Fruit fly (Drosophila melanogaster) whole organism, wandering third instar larva: Measurements from ENCODE around the gene snRNP-U1-70K.

Experiments used
- Abd-B ChIP-seq: fragments of >200 bp; optimal IDR thresholded peaks from 2 replicates; lab custom pipeline; 2017; ENCODE audit warnings: missing biosample characterization, missing genetic modification characterization
- CG9705 ChIP-seq: fragments of 200-800 bp; sonication (Bioruptor generic); optimal IDR thresholded peaks from 2 replicates; lab custom pipeline; 2018; ENCODE audit warnings: missing biosample characterization, mild to moderate bottlenecking, missing genetic modification characterization
- CrebA ChIP-seq: fragments of 200-800 bp; sonication (Bioruptor generic); optimal IDR thresholded peaks from 2 replicates; lab custom pipeline; 2016; ENCODE audit warnings: missing biosample characterization, mild to moderate bottlenecking, missing genetic modification characterization, borderline replicate concordance
- Dfd ChIP-seq: fragments of >200 bp; optimal IDR thresholded peaks from 2 replicates; lab custom pipeline; 2017; ENCODE audit warnings: missing biosample characterization, missing genetic modification characterization
- Dif ChIP-seq: fragments of 200-275, 200-300 bp; sonication (Bioruptor generic); optimal IDR thresholded peaks from 2 replicates; lab custom pipeline; 2018; ENCODE audit warnings: missing biosample characterization, missing genetic modification characterization; ENCODE audit not compliant: partially characterized antibody
- GATAd ChIP-seq: sonication (Bioruptor generic); optimal IDR thresholded peaks from 2 replicates; lab custom pipeline; 2016; ENCODE audit warnings: missing biosample characterization, missing genetic modification characterization
- Hnf4 ChIP-seq: fragments of 200-800 bp; sonication (Bioruptor generic); optimal IDR thresholded peaks from 2 replicates; lab custom pipeline; 2016; ENCODE audit warnings: missing biosample characterization, mild to moderate bottlenecking, missing genetic modification characterization
- Hr78 ChIP-seq: fragments of >200 bp; optimal IDR thresholded peaks from 2 replicates; lab custom pipeline; 2017; ENCODE audit warnings: missing biosample characterization, missing genetic modification characterization
- Hr83 ChIP-seq: fragments of 200-300 bp; sonication (Bioruptor generic); optimal IDR thresholded peaks from 2 replicates; lab custom pipeline; 2016; ENCODE audit warnings: missing biosample characterization, mild to moderate bottlenecking, missing genetic modification characterization, moderate library complexity; ENCODE audit not compliant: poor library complexity, severe bottlenecking
- Jra ChIP-seq: sonication (Bioruptor generic); optimal IDR thresholded peaks from 2 replicates; lab custom pipeline; 2016; ENCODE audit warnings: missing biosample characterization, missing genetic modification characterization
- Mio ChIP-seq: sonication (Bioruptor generic); optimal IDR thresholded peaks from 2 replicates; lab custom pipeline; 2016; ENCODE audit warnings: missing biosample characterization, missing genetic modification characterization
- Myc ChIP-seq: fragments of >200 bp; optimal IDR thresholded peaks from 2 replicates; lab custom pipeline; 2017
- N ChIP-seq: fragments of >200 bp; optimal IDR thresholded peaks from 2 replicates; lab custom pipeline; 2018; ENCODE audit warnings: missing biosample characterization, missing external identifiers, missing genetic modification characterization
- Rel ChIP-seq, 2 experiments: fragments of 200-800 bp; sonication (Bioruptor generic) in 1 of 2; optimal IDR thresholded peaks; 2 replicates in 1 of 2; 3 replicates in 1 of 2; lab custom pipeline; 2016 to 2019; ENCODE audit warnings: mild to moderate bottlenecking in 2 of 2, missing biosample characterization in 2 of 2, missing genetic modification characterization in 2 of 2, moderate library complexity in 1 of 2
- Sp1 ChIP-seq: fragments of 200-800 bp; sonication (Bioruptor generic); optimal IDR thresholded peaks from 3 replicates; lab custom pipeline; 2019; ENCODE audit warnings: missing biosample characterization, mild to moderate bottlenecking, missing genetic modification characterization, moderate library complexity
- Vsx2 ChIP-seq: fragments of 200-300, 225-300 bp; sonication (Bioruptor generic); optimal IDR thresholded peaks from 2 replicates; lab custom pipeline; 2018; ENCODE audit warnings: missing biosample characterization, missing genetic modification characterization; ENCODE audit not compliant: partially characterized antibody
- br ChIP-seq: fragments of 200-800 bp; sonication (Bioruptor generic); optimal IDR thresholded peaks from 2 replicates; lab custom pipeline; 2016; ENCODE audit warnings: missing biosample characterization, missing genetic modification characterization
- brk ChIP-seq: fragments of 200-800 bp; sonication (Bioruptor generic); optimal IDR thresholded peaks from 2 replicates; lab custom pipeline; 2016; ENCODE audit warnings: missing biosample characterization, mild to moderate bottlenecking, missing genetic modification characterization
- dmrt93B ChIP-seq: fragments of 200-800 bp; sonication (Bioruptor generic); optimal IDR thresholded peaks from 2 replicates; lab custom pipeline; 2018; ENCODE audit warnings: missing biosample characterization, mild to moderate bottlenecking, missing genetic modification characterization
- dsf ChIP-seq: sonication (Bioruptor generic); optimal IDR thresholded peaks from 2 replicates; lab custom pipeline; 2016; ENCODE audit warnings: missing biosample characterization, missing genetic modification characterization, borderline replicate concordance
- ey ChIP-seq: fragments of 200-800 bp; sonication (Bioruptor generic); optimal IDR thresholded peaks from 2 replicates; lab custom pipeline; 2016; ENCODE audit warnings: missing biosample characterization, missing genetic modification characterization
- foxo ChIP-seq, 2 experiments: fragments of 200-800 bp; sonication (Bioruptor generic); optimal IDR thresholded peaks; 2 replicates in 1 of 2; 3 replicates in 1 of 2; lab custom pipeline; 2016 to 2017; ENCODE audit warnings: missing biosample characterization in 2 of 2, missing genetic modification characterization in 2 of 2
- fru ChIP-seq: fragments of 200-800 bp; sonication (Bioruptor generic); optimal IDR thresholded peaks from 3 replicates; lab custom pipeline; 2016; ENCODE audit warnings: missing biosample characterization, mild to moderate bottlenecking, missing genetic modification characterization
- h ChIP-seq: fragments of 200-800 bp; sonication (Bioruptor generic); optimal IDR thresholded peaks from 3 replicates; lab custom pipeline; 2016; ENCODE audit warnings: missing biosample characterization, mild to moderate bottlenecking, missing genetic modification characterization
- jim ChIP-seq: fragments of 175-275, 200-325 bp; sonication (Bioruptor generic); optimal IDR thresholded peaks from 2 replicates; lab custom pipeline; 2016; ENCODE audit warnings: missing biosample characterization, mild to moderate bottlenecking, missing genetic modification characterization
- lola ChIP-seq: fragments of >200 bp; optimal IDR thresholded peaks from 2 replicates; lab custom pipeline; 2017; ENCODE audit warnings: missing biosample characterization, missing genetic modification characterization
- pan ChIP-seq: fragments of >200 bp; optimal IDR thresholded peaks from 2 replicates; lab custom pipeline; 2017
- psq ChIP-seq: fragments of 200-800 bp; sonication (Bioruptor generic); optimal IDR thresholded peaks from 3 replicates; lab custom pipeline; 2017; ENCODE audit warnings: missing biosample characterization, mild to moderate bottlenecking, missing genetic modification characterization, moderate library complexity
- rgr ChIP-seq: fragments of 200-800 bp; sonication (Bioruptor generic); optimal IDR thresholded peaks from 3 replicates; lab custom pipeline; 2016; ENCODE audit warnings: missing biosample characterization, mild to moderate bottlenecking, missing genetic modification characterization
- sage ChIP-seq: fragments of 200-800 bp; sonication (Bioruptor generic); optimal IDR thresholded peaks from 2 replicates; lab custom pipeline; 2016; ENCODE audit warnings: missing biosample characterization, mild to moderate bottlenecking, missing genetic modification characterization
- sv ChIP-seq: fragments of 200-800 bp; sonication (Bioruptor generic); optimal IDR thresholded peaks from 3 replicates; lab custom pipeline; 2016; ENCODE audit warnings: missing biosample characterization, missing genetic modification characterization
- tai ChIP-seq: sonication (Bioruptor generic); optimal IDR thresholded peaks from 2 replicates; lab custom pipeline; 2016; ENCODE audit warnings: missing biosample characterization, missing genetic modification characterization
- woc ChIP-seq: sonication (Bioruptor generic); optimal IDR thresholded peaks from 2 replicates; lab custom pipeline; 2016; ENCODE audit warnings: missing biosample characterization, mild to moderate bottlenecking, missing genetic modification characterization

snRNP-U1-70K gene

dm6 chr2L:7009807-7010470 is 38.4 kb upstream of the snRNP-U1-70K start, which contains the start of gene uif:
Gene uif, minus strand, starts transcription at chr2L:7010359.
- no peak for TF ChIP-seq Mio
- TF ChIP-seq psq (GFP tag; lab: Kevin White, UChicago), result peak; percentile 92
- peak; percentile 54 for TF ChIP-seq Vsx2 (GFP tag; lab: Kevin White, UChicago)

dm6 chr2L:7007564-7007963 is 36.0 kb upstream of the snRNP-U1-70K start:
- TF ChIP-seq Rel (GFP tag; optimal IDR thresholded peaks at IDR 0.05; lab: Kevin White, UChicago), result no peak
- TF ChIP-seq Rel (tag; optimal IDR thresholded peaks at IDR 0.05; lab: Kevin White, UChicago), result no peak
- no peak for TF ChIP-seq tai (GFP tag; lab: Kevin White, UChicago)
- TF ChIP-seq Jra, result no peak
- no peak for TF ChIP-seq Dif (GFP tag; lab: Kevin White, UChicago)
- TF ChIP-seq pan, result no peak
- TF ChIP-seq jim, result no peak
- no peak for TF ChIP-seq Hr78 (GFP tag; lab: Kevin White, UChicago)
- no peak for TF ChIP-seq Hnf4 (GFP tag; lab: Kevin White, UChicago)
- no peak for TF ChIP-seq Hr83 (GFP tag; lab: Kevin White, UChicago)
- no peak for TF ChIP-seq rgr (GFP tag; lab: Kevin White, UChicago)
- TF ChIP-seq dmrt93B (GFP tag; lab: Kevin White, UChicago), result no peak
- TF ChIP-seq foxo (GFP tag; optimal IDR thresholded peaks at IDR 0.05; lab: Kevin White, UChicago), result no peak
- TF ChIP-seq sage (GFP tag; lab: Kevin White, UChicago), result no peak
- TF ChIP-seq br (GFP tag; lab: Kevin White, UChicago), result no peak
- no peak for TF ChIP-seq fru
- TF ChIP-seq Myc, result no peak
- no peak for TF ChIP-seq sv
- no peak for TF ChIP-seq brk
- no peak for TF ChIP-seq GATAd

- TF ChIP-seq CG9705 (no peak), brk (no peak), fru (no peak), br (GFP tag; lab: Kevin White, UChicago) (no peak), psq (GFP tag; lab: Kevin White, UChicago) (no peak), woc (no peak), Vsx2 (GFP tag; lab: Kevin White, UChicago) (peak; percentile 38), Jra (no peak), CrebA (GFP tag; lab: Kevin White, UChicago) (peak; percentile 52), GATAd (no peak), Hr78 (GFP tag; lab: Kevin White, UChicago) (no peak), lola (GFP tag; lab: Kevin White, UChicago) (no peak), N (GFP tag; lab: Kevin White, UChicago) (no peak), h (GFP tag; lab: Kevin White, UChicago) (no peak), Dfd (GFP tag; lab: Kevin White, UChicago) (no peak)
Measured at dm6 chr2L:7005489-7005888, 34.0 kb upstream of the snRNP-U1-70K start.

dm6 chr2L:7004304-7004703 is 32.8 kb upstream of the snRNP-U1-70K start:
- TF ChIP-seq sage (GFP tag; lab: Kevin White, UChicago) (no peak), dsf (GFP tag; lab: Kevin White, UChicago) (no peak), foxo (GFP tag; optimal IDR thresholded peaks at IDR 0.05; lab: Kevin White, UChicago) (no peak), CG9705 (no peak), Mio (no peak), Dfd (GFP tag; lab: Kevin White, UChicago) (no peak), ey (GFP tag; lab: Kevin White, UChicago) (no peak), GATAd (no peak), Hr83 (GFP tag; lab: Kevin White, UChicago) (no peak), Abd-B (GFP tag; lab: Kevin White, UChicago) (no peak), tai (GFP tag; lab: Kevin White, UChicago) (no peak), Vsx2 (GFP tag; lab: Kevin White, UChicago) (no peak), Sp1 (GFP tag; lab: Kevin White, UChicago) (no peak)
